Worm (Caenorhabditis elegans) whole organism, L3 larva: ENCODE results near the gene F49E10.2.

Source experiments
- ceh-28 ChIP-seq: fragments of 150-350 bp; optimal IDR thresholded peaks from 2 replicates; lab custom pipeline; 2014; ENCODE audit warnings: missing biosample characterization, missing genetic modification reagents, missing genetic modification characterization
- ceh-82 ChIP-seq: fragments of 150-350 bp; optimal IDR thresholded peaks from 2 replicates; lab custom pipeline; 2014; ENCODE audit warnings: missing biosample characterization, missing genetic modification characterization
- mdl-1 ChIP-seq: fragments of 150-350 bp; optimal IDR thresholded peaks from 2 replicates; lab custom pipeline; 2014; ENCODE audit warnings: missing biosample characterization, missing genetic modification characterization
- nhr-12 ChIP-seq: fragments of 150-350 bp; optimal IDR thresholded peaks from 2 replicates; lab custom pipeline; 2014; ENCODE audit warnings: missing biosample characterization, missing genetic modification characterization
- nhr-237 ChIP-seq: fragments of 150-350 bp; optimal IDR thresholded peaks from 2 replicates; lab custom pipeline; 2014; ENCODE audit warnings: missing biosample characterization, missing genetic modification characterization
- skn-1 ChIP-seq: fragments of 150-350 bp; optimal IDR thresholded peaks from 2 replicates; lab custom pipeline; 2014; ENCODE audit warnings: missing biosample characterization, missing genetic modification characterization
- unc-62 ChIP-seq: fragments of 150-350 bp; sonication (generic microtip); optimal IDR thresholded peaks from 4 replicates; lab custom pipeline; 2014; ENCODE audit warnings: missing biosample characterization, missing genetic modification reagents, missing genetic modification characterization
- ztf-11 ChIP-seq: fragments of 150-350 bp; optimal IDR thresholded peaks from 2 replicates; lab custom pipeline; 2014; ENCODE audit warnings: missing biosample characterization, missing genetic modification characterization

DNA sequence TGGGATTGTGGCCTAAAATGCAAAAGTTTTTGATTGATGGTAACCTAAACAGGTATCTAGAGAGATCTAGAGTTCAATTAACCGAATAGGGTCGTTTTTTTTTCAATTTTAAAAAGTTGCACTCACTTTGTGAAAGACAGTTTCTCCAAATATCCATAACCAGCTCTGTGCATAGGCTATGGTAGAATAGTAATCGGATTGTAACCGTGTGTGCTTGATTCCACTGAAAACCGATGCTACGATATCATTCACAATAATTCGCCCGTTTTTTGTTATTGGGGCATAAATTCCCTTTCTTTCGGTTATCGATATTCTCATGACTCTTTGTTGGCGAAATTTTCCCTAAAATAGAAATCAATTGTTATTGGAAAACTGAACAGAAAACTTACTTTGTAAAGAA, 38.1 kb upstream of the F49E10.2 start:
- TF ChIP-seq nhr-237 (tag; lab: Kevin White, UChicago) (no peak), ztf-11 (tag; lab: Kevin White, UChicago) (no peak), ceh-28 (tag; lab: Kevin White, UChicago) (no peak), unc-62 (GFP tag; lab: Kevin White, UChicago) (no peak), nhr-12 (tag; lab: Kevin White, UChicago) (no peak), skn-1 (tag; lab: Kevin White, UChicago) (no peak), mdl-1 (tag; lab: Kevin White, UChicago) (no peak), ceh-82 (tag; lab: Kevin White, UChicago) (no peak)
